Worm (Caenorhabditis elegans): ENCODE results near the gene trul-1.

Gene trul-1

DNA sequence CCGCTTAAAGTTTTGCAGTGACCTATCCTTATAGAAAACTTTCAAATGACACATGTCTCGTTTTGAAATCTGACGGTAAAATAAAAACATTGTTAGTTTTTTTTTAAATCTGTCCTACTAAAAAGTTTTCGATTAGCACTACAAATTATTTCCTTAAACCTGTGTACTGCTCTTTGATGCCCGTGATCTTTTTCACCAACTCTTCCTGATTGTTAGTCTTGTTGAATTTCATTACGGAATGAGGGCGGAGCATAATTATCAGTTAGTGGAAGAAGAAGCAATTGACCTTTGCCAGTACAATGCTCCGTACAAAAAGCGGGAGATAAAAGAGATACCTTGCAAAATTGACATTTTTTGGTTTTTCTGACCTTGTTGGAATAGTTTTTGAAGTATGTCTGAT is 24.8 kb upstream of the trul-1 start, which contains the start of gene K01A2.4:
TSS of gene K01A2.4 (plus strand) at position 301 of the 400 bp plus-strand sequence.
- TF ChIP-seq dmd-4 (tag; optimal IDR thresholded peaks at IDR 0.05; ENCODE audit: borderline replicate concordance) (no peak), ceh-31 (tag; optimal IDR thresholded peaks at IDR 0.05) (no peak)

DNA sequence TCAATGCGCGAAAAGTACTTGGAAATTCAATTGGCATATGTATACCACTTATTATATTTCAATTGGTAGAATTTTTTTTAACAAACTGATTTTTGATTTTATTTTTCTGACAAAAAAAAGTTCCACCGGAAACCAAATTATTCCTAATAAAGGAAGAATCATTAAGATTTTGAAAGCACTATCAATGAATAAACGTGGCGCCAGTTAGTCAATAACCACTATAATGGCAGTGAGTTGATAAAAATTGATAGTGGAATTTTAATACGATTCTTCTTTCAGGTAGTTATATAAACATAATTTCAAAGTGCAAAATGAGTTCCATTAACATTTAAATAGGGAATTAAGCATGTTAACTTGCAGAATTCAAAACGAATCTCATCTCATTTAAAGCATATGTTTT is 23.3 kb upstream of the trul-1 start, which contains the start of gene col-69:
TSS of gene col-69 (minus strand) at position 101 of the 400 bp plus-strand sequence.
- TF ChIP-seq C38D4.7 (GFP tag; optimal IDR thresholded peaks at IDR 0.05): no peak
- TF ChIP-seq elt-4 (tag; optimal IDR thresholded peaks at IDR 0.05): no peak
- no peak for TF ChIP-seq ceh-48 (tag; optimal IDR thresholded peaks at IDR 0.05)
- TF ChIP-seq ceh-24 (tag; optimal IDR thresholded peaks at IDR 0.05): no peak
- no peak for TF ChIP-seq ama-1 (optimal IDR thresholded peaks at IDR 0.05)
- no peak for TF ChIP-seq pax-1 (tag; optimal IDR thresholded peaks at IDR 0.05)
- TF ChIP-seq elt-2 (tag; optimal IDR thresholded peaks at IDR 0.05): no peak
- TF ChIP-seq nhr-232 (tag; optimal IDR thresholded peaks at IDR 0.05): no peak
- TF ChIP-seq ahr-1 (tag; optimal IDR thresholded peaks at IDR 0.05): no peak
- no peak for TF ChIP-seq fkh-10 (GFP tag; optimal IDR thresholded peaks at IDR 0.05)
- no peak for TF ChIP-seq pag-3 (tag; optimal IDR thresholded peaks at IDR 0.05; ENCODE audit: borderline replicate concordance)
- TF ChIP-seq fax-1 (tag; optimal IDR thresholded peaks at IDR 0.05): no peak
- TF ChIP-seq K09A11.1 (tag; optimal IDR thresholded peaks at IDR 0.05; ENCODE audit: insufficient read depth): no peak
- no peak for TF ChIP-seq ceh-6 (GFP tag; optimal IDR thresholded peaks at IDR 0.05)
- no peak for TF ChIP-seq hlh-13 (GFP tag; optimal IDR thresholded peaks at IDR 0.05)
- no peak for TF ChIP-seq C08G9.2 (tag; optimal IDR thresholded peaks at IDR 0.05)

DNA sequence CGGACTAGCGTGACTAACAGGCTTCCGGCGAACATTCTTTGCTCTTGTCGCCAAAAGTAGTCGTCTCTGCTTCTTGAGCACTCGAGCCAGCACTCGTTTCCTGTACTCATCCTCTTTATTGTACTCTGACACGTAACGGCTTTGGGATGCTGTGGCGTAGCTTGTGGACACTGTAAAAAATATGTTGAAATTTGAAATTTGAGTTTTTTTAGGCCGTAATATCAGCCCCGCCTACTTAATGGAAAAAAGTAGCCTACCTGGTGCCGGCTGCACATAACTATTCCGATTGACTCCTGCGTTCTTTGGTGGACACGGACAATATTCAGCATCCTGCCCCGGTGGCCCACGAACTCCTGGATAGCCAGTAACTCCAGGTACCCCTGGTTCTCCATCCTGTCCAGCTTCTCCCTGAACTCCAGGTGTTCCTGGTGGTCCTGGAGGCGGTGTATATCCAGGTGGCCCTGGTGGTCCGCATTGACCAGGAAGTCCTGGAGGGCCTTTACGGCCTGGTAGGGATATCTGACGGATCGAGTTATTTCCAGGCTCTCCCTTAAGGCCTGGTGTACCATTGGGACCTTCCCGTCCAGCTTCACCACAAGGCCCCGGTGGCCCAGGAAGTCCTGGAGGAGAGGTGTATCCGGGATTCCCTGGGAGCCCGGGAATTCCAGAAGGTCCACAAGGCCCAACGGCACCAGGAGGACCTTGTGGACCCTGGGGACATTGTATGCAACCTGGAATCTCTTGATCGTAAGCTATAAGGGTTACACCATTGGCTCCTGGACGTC is 21.7 kb upstream of the trul-1 start:
- TF ChIP-seq tbx-2 (tag; optimal IDR thresholded peaks at IDR 0.05): no peak
- TF ChIP-seq elt-4 (tag; optimal IDR thresholded peaks at IDR 0.05): peak; percentile 57
- TF ChIP-seq rnt-1 (tag; optimal IDR thresholded peaks at IDR 0.05): no peak
- peak; percentile 15 for TF ChIP-seq C38D4.7 (GFP tag; optimal IDR thresholded peaks at IDR 0.05)
- TF ChIP-seq nhr-11 (tag; optimal IDR thresholded peaks at IDR 0.05): no peak
- TF ChIP-seq C08G9.2 (tag; optimal IDR thresholded peaks at IDR 0.05): peak; percentile 24

DNA sequence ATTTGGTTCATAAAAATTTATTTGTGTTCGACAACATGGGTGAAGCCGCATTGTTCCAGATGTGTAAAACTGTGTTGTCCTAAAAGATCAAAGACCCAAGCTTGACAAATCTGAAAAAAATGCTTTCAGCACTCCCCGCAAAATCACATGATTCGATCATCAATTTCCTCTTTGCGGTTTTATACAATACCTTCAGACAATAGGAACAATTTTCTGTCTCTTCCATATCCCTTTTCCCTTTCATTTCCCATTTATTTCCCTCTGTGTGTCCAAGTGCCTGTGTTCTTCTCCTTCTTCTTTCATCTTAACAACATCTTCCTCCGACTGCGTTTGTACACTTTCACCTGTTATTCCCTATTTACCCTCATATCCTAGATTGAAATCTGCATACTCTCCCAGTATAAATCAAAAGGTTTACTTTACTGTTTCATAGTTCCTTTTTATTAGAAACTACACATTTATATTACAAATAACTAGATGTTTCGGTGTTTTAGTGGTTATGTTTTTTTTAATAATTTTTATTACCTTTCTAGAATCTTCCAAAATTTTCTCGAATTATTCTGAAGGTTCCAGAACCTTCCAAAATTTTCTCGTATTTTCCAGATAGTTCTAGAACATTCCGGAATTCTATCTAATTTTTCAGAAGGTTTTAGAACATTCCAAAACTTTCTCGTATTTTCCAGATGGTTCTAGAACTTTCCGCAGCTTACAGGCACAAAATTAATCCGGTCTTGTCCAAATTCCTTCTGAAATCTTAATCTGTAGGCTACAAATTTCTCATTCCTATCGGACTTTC is 18.8 kb upstream of the trul-1 start, which contains the start of gene K01A2.5:
TSS of gene K01A2.5 (plus strand) at position 297 of the 796 bp plus-strand sequence.
- TF ChIP-seq ceh-31 (tag; optimal IDR thresholded peaks at IDR 0.05) (no peak), C08G9.2 (tag; optimal IDR thresholded peaks at IDR 0.05) (no peak), gmeb-2 (tag; optimal IDR thresholded peaks at IDR 0.05) (no peak), eyg-1 (tag; optimal IDR thresholded peaks at IDR 0.05) (no peak), nfya-1 (tag; optimal IDR thresholded peaks at IDR 0.05) (no peak), hlh-30 (tag; optimal IDR thresholded peaks at IDR 0.05; ENCODE audit: insufficient read depth) (peak; percentile 34), tbx-7 (tag; optimal IDR thresholded peaks at IDR 0.05) (no peak), ahr-1 (tag; optimal IDR thresholded peaks at IDR 0.05) (no peak), nhr-11 (tag; optimal IDR thresholded peaks at IDR 0.05) (no peak), npax-4 (tag; optimal IDR thresholded peaks at IDR 0.05) (no peak), ceh-19 (GFP tag; optimal IDR thresholded peaks at IDR 0.05) (no peak), T23F11.4 (GFP tag; optimal IDR thresholded peaks at IDR 0.05) (no peak), pax-1 (tag; optimal IDR thresholded peaks at IDR 0.05) (no peak), rnt-1 (tag; optimal IDR thresholded peaks at IDR 0.05) (peak; percentile 55), odd-2 (tag; optimal IDR thresholded peaks at IDR 0.05) (no peak), ceh-48 (tag; optimal IDR thresholded peaks at IDR 0.05) (no peak)

DNA sequence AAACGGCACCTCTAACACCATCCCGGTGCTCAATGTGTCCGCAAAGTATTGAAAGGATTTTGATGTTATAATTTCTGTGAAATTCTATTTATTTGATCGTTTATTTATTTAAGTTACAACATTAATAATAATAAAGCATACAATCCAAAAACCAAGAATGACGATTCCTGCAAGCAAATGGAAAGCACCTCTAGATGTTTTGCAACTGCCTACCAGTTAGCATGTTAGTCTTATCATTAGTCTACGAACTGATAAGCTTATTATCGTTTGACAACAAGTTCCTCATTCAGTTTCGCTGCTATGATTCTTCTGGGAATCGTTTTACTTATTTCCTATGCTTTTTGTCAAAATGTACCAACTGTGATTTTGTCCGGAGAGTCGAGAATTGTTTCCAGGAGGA is 17.3 kb upstream of the trul-1 start, which contains the start of gene K01A2.6:
TSS of gene K01A2.6 (plus strand) at position 301 of the 400 bp plus-strand sequence.
- TF ChIP-seq ceh-34 (tag; optimal IDR thresholded peaks at IDR 0.05) (no peak), ceh-48 (tag; optimal IDR thresholded peaks at IDR 0.05) (no peak), ceh-22 (tag; optimal IDR thresholded peaks at IDR 0.05) (no peak), zip-5 (tag; optimal IDR thresholded peaks at IDR 0.05) (no peak), ttx-3 (tag; optimal IDR thresholded peaks at IDR 0.05) (no peak), hlh-6 (tag; optimal IDR thresholded peaks at IDR 0.05) (no peak), hlh-30 (tag; optimal IDR thresholded peaks at IDR 0.05; ENCODE audit: insufficient read depth) (no peak), ceh-2 (tag; optimal IDR thresholded peaks at IDR 0.05) (no peak), C08G9.2 (tag; optimal IDR thresholded peaks at IDR 0.05) (no peak), fkh-10 (GFP tag; optimal IDR thresholded peaks at IDR 0.05) (no peak), ztf-16 (tag; optimal IDR thresholded peaks at IDR 0.05) (no peak), hlh-8 (tag; optimal IDR thresholded peaks at IDR 0.05) (no peak), madf-2 (tag; optimal IDR thresholded peaks at IDR 0.05) (no peak), pag-3 (tag; optimal IDR thresholded peaks at IDR 0.05; ENCODE audit: borderline replicate concordance) (no peak), nfya-1 (tag; optimal IDR thresholded peaks at IDR 0.05) (no peak), unc-42 (tag; optimal IDR thresholded peaks at IDR 0.05) (no peak), ceh-9 (tag; optimal IDR thresholded peaks at IDR 0.05) (no peak)

All from whole organism, late embryonic.